Fruit fly (Drosophila melanogaster) whole organism: ENCODE measurements around the gene CG14545.

Source experiments
- pan ChIP-seq: fragments of >200 bp; optimal IDR thresholded peaks from 2 replicates; lab custom pipeline; 2017
- psq ChIP-seq: fragments of >200 bp; optimal IDR thresholded peaks from 2 replicates; lab custom pipeline; 2017

- no peak for TF ChIP-seq psq (lab: Kevin White, UChicago)
- TF ChIP-seq pan (lab: Kevin White, UChicago) = no peak
These were observed 21.5 kb downstream of the CG14545 start, which contains the start of gene Mst57Dc for dm6 chr3R:25829598-25829997.
